Fruit fly (Drosophila melanogaster) whole organism, embryonic: ENCODE data around the gene Hsp83.

Experiments
- B-H2 ChIP-seq: fragments of 200-800 bp; sonication (Bioruptor generic); optimal IDR thresholded peaks from 2 replicates; lab custom pipeline; 2018; ENCODE audit warnings: missing biosample characterization, mild to moderate bottlenecking, missing genetic modification characterization
- BEAF-32 ChIP-seq: fragments of 200-800 bp; sonication (Bioruptor generic); optimal IDR thresholded peaks from 3 replicates; lab custom pipeline; 2017; ENCODE audit warnings: missing biosample characterization, missing genetic modification characterization, mild to moderate bottlenecking, moderate library complexity, missing genetic modification reagents
- CG10462 ChIP-seq: fragments of 200-800 bp; sonication (Bioruptor generic); optimal IDR thresholded peaks from 2 replicates; lab custom pipeline; 2016; ENCODE audit warnings: missing biosample characterization, missing genetic modification characterization
- CG1233 ChIP-seq: fragments of 200-800 bp; sonication (Bioruptor generic); optimal IDR thresholded peaks from 4 replicates; lab custom pipeline; 2018; ENCODE audit warnings: missing biosample characterization, mild to moderate bottlenecking, missing genetic modification characterization
- CG12659 ChIP-seq: fragments of 200-800 bp; sonication (Bioruptor generic); optimal IDR thresholded peaks from 3 replicates; lab custom pipeline; 2017; ENCODE audit warnings: mild to moderate bottlenecking, missing biosample characterization, missing genetic modification reagents, missing genetic modification characterization
- CG15073 ChIP-seq: fragments of 200-800 bp; sonication (Bioruptor generic); optimal IDR thresholded peaks from 2 replicates; lab custom pipeline; 2016; ENCODE audit warnings: missing biosample characterization, missing genetic modification characterization
- CG17361 ChIP-seq: fragments of 200-800 bp; sonication (Bioruptor generic); IDR thresholded peaks from 3 replicates; pipeline ENCODE4 v1.3.6; 2022; ENCODE audit warnings: missing biosample characterization, missing genetic modification characterization
- CG17385 ChIP-seq: fragments of 200-800 bp; sonication (Bioruptor generic); optimal IDR thresholded peaks from 3 replicates; lab custom pipeline; 2018; ENCODE audit warnings: missing biosample characterization, mild to moderate bottlenecking, missing genetic modification characterization
- CG2875 ChIP-seq: fragments of 200-800 bp; sonication (Bioruptor generic); optimal IDR thresholded peaks from 2 replicates; lab custom pipeline; 2017; ENCODE audit warnings: missing biosample characterization, mild to moderate bottlenecking, missing genetic modification characterization, missing genetic modification reagents
- CG31441 ChIP-seq: fragments of 200-800 bp; sonication (Bioruptor generic); IDR thresholded peaks from 2 replicates; pipeline ENCODE4 v1.3.6; 2022; ENCODE audit warnings: missing biosample characterization, missing genetic modification characterization
- CG3995 ChIP-seq: fragments of 200-800 bp; sonication (Bioruptor generic); optimal IDR thresholded peaks from 3 replicates; lab custom pipeline; 2016; ENCODE audit warnings: missing biosample characterization, missing genetic modification characterization
- CG4854 ChIP-seq: fragments of 200-800 bp; sonication (Bioruptor generic); optimal IDR thresholded peaks from 2 replicates; lab custom pipeline; 2016; ENCODE audit warnings: missing biosample characterization, missing genetic modification characterization, inconsistent platforms
- CG7928 ChIP-seq: fragments of 200-800 bp; sonication (Bioruptor generic); optimal IDR thresholded peaks from 2 replicates; lab custom pipeline; 2017; ENCODE audit warnings: missing biosample characterization, mild to moderate bottlenecking, missing genetic modification characterization
- CG7963 ChIP-seq: fragments of 200-800 bp; sonication (Bioruptor generic); IDR thresholded peaks from 3 replicates; pipeline ENCODE4 v1.3.6; 2022; ENCODE audit warnings: missing biosample characterization, missing genetic modification characterization; ENCODE audit not compliant: partially characterized antibody
- CG8089 ChIP-seq: fragments of 200-800 bp; sonication (Bioruptor generic); optimal IDR thresholded peaks from 3 replicates; lab custom pipeline; 2016; ENCODE audit warnings: missing biosample characterization, missing genetic modification characterization
- CG8290 ChIP-seq, 3 experiments: fragments of 200-800 bp; sonication (Bioruptor generic); optimal IDR thresholded peaks; 2 replicates each; lab custom pipeline; 2016 to 2019; ENCODE audit warnings: missing biosample characterization in 3 of 3, missing genetic modification characterization in 3 of 3, mild to moderate bottlenecking in 2 of 3, moderate library complexity in 1 of 3
- CG8388 ChIP-seq: fragments of 200-800 bp; sonication (Bioruptor generic); optimal IDR thresholded peaks from 2 replicates; lab custom pipeline; 2019; ENCODE audit warnings: missing biosample characterization, mild to moderate bottlenecking, missing genetic modification characterization, moderate library complexity
- CG9797 ChIP-seq: fragments of 200-800 bp; sonication (Bioruptor generic); optimal IDR thresholded peaks from 3 replicates; lab custom pipeline; 2018; ENCODE audit warnings: missing biosample characterization, mild to moderate bottlenecking, missing genetic modification characterization
- Dref ChIP-seq: fragments of 200-800 bp; sonication (Bioruptor generic); IDR thresholded peaks from 2 replicates; pipeline ENCODE4 v1.3.6; 2022; ENCODE audit warnings: missing biosample characterization, missing genetic modification characterization
- Drgx ChIP-seq: fragments of 200-800 bp; sonication (Bioruptor generic); IDR thresholded peaks from 2 replicates; pipeline ENCODE4 v1.3.6; 2022; ENCODE audit warnings: missing biosample characterization, missing genetic modification characterization
- E2f2 ChIP-seq: fragments of 200-800 bp; sonication (Bioruptor generic); IDR thresholded peaks from 2 replicates; pipeline ENCODE4 v1.3.6; 2022; ENCODE audit warnings: missing biosample characterization, missing genetic modification characterization
- Fer2 ChIP-seq: fragments of 200-800 bp; sonication (Bioruptor generic); optimal IDR thresholded peaks from 2 replicates; lab custom pipeline; 2018; ENCODE audit warnings: missing biosample characterization, mild to moderate bottlenecking, missing genetic modification characterization, moderate library complexity
- HHEX ChIP-seq: fragments of 200-800 bp; sonication (Bioruptor generic); optimal IDR thresholded peaks from 3 replicates; lab custom pipeline; 2017; ENCODE audit warnings: missing biosample characterization, mild to moderate bottlenecking, missing genetic modification characterization, missing genetic modification reagents
- Hmr ChIP-seq: fragments of 200-800 bp; sonication (Bioruptor generic); optimal IDR thresholded peaks from 3 replicates; lab custom pipeline; 2017; ENCODE audit warnings: mild to moderate bottlenecking, missing biosample characterization, missing genetic modification reagents, missing genetic modification characterization
- Hmx ChIP-seq: fragments of 200-800 bp; sonication (Bioruptor generic); optimal IDR thresholded peaks from 2 replicates; lab custom pipeline; 2016; ENCODE audit warnings: missing biosample characterization, missing genetic modification characterization
- NfI ChIP-seq: fragments of 200-800 bp; sonication (Bioruptor generic); optimal IDR thresholded peaks from 3 replicates; lab custom pipeline; 2018; ENCODE audit warnings: missing biosample characterization, mild to moderate bottlenecking, missing genetic modification characterization, moderate library complexity
- Poxn ChIP-seq: fragments of 200-800 bp; sonication (Bioruptor generic); IDR thresholded peaks from 2 replicates; pipeline ENCODE4 v1.3.6; 2022; ENCODE audit warnings: missing biosample characterization, missing genetic modification characterization
- Side ChIP-seq: fragments of 200-800 bp; sonication (Bioruptor generic); optimal IDR thresholded peaks from 2 replicates; lab custom pipeline; 2016; ENCODE audit warnings: missing biosample characterization, missing genetic modification characterization
- Tbp ChIP-seq: fragments of >200 bp; optimal IDR thresholded peaks from 2 replicates; lab custom pipeline; 2018; ENCODE audit warnings: missing biosample characterization, missing genetic modification characterization
- Trl ChIP-seq, 3 experiments: fragments of >200 bp in 2 of 3; fragments of 200-800 bp in 1 of 3; sonication (Bioruptor generic) in 1 of 3; optimal IDR thresholded peaks; 2 replicates in 1 of 3; 3 replicates in 2 of 3; lab custom pipeline; 2016 to 2017; ENCODE audit warnings: missing biosample characterization in 1 of 3, missing genetic modification characterization in 1 of 3
- YL-1 ChIP-seq: fragments of 200-800 bp; sonication (Bioruptor generic); optimal IDR thresholded peaks from 3 replicates; lab custom pipeline; 2017; ENCODE audit warnings: missing biosample characterization, mild to moderate bottlenecking, missing genetic modification characterization
- al ChIP-seq: fragments of 200-800 bp; sonication (Bioruptor generic); IDR thresholded peaks from 2 replicates; pipeline ENCODE4 v1.3.6; 2022; ENCODE audit warnings: missing biosample characterization, missing genetic modification characterization
- ara ChIP-seq: fragments of 200-800 bp; sonication (Bioruptor generic); IDR thresholded peaks from 2 replicates; pipeline ENCODE4 v1.3.6; 2022; ENCODE audit warnings: missing biosample characterization, missing genetic modification characterization
- chn ChIP-seq: fragments of 200-800 bp; sonication (Bioruptor generic); optimal IDR thresholded peaks from 2 replicates; lab custom pipeline; 2016; ENCODE audit warnings: missing biosample characterization, missing genetic modification characterization
- croc ChIP-seq: fragments of 200-800 bp; sonication (Bioruptor generic); conservative IDR thresholded peaks from 3 replicates; pipeline ENCODE4 v1.3.6; 2022; ENCODE audit warnings: missing biosample characterization, missing genetic modification characterization
- dmrt11E ChIP-seq: fragments of 200-800 bp; sonication (Bioruptor generic); optimal IDR thresholded peaks from 3 replicates; lab custom pipeline; 2018; ENCODE audit warnings: missing biosample characterization, mild to moderate bottlenecking, missing genetic modification characterization, moderate library complexity
- dysf ChIP-seq: fragments of 200-800 bp; sonication (Bioruptor generic); IDR thresholded peaks from 3 replicates; pipeline ENCODE4 v1.3.6; 2022; ENCODE audit warnings: missing biosample characterization, missing genetic modification characterization
- fu2 ChIP-seq: fragments of 200-800 bp; sonication (Bioruptor generic); optimal IDR thresholded peaks from 2 replicates; lab custom pipeline; 2016; ENCODE audit warnings: missing biosample characterization, missing genetic modification characterization
- gfzf ChIP-seq: fragments of 200-800 bp; sonication (Bioruptor generic); optimal IDR thresholded peaks from 2 replicates; lab custom pipeline; 2016; ENCODE audit warnings: missing biosample characterization, mild to moderate bottlenecking, missing genetic modification characterization, moderate library complexity
- grau ChIP-seq: fragments of 200-800 bp; optimal IDR thresholded peaks from 3 replicates; lab custom pipeline; 2019; ENCODE audit warnings: missing biosample characterization, mild to moderate bottlenecking, missing genetic modification characterization, moderate library complexity
- hb ChIP-seq: fragments of 200-800 bp; sonication (Bioruptor generic); IDR thresholded peaks from 3 replicates; pipeline ENCODE4 v1.3.6; 2022; ENCODE audit warnings: missing biosample characterization, missing genetic modification characterization; ENCODE audit not compliant: partially characterized antibody
- jumu ChIP-seq: fragments of 200-800 bp; sonication (Bioruptor generic); optimal IDR thresholded peaks from 3 replicates; lab custom pipeline; 2016; ENCODE audit warnings: missing biosample characterization, missing genetic modification characterization
- kah ChIP-seq: fragments of 200-800 bp; sonication (Bioruptor generic); optimal IDR thresholded peaks from 2 replicates; lab custom pipeline; 2018; ENCODE audit warnings: missing biosample characterization, mild to moderate bottlenecking, missing genetic modification characterization
- ken ChIP-seq: fragments of 200-800 bp; sonication (Bioruptor generic); IDR thresholded peaks from 3 replicates; pipeline ENCODE4 v1.3.6; 2022; ENCODE audit warnings: missing biosample characterization, missing genetic modification characterization
- sens-2 ChIP-seq: fragments of 200-800 bp; sonication (Bioruptor generic); IDR thresholded peaks from 2 replicates; pipeline ENCODE4 v1.3.6; 2022; ENCODE audit warnings: missing biosample characterization, missing genetic modification characterization
- trem ChIP-seq: fragments of 200-800 bp; optimal IDR thresholded peaks from 3 replicates; lab custom pipeline; 2019; ENCODE audit warnings: missing biosample characterization, mild to moderate bottlenecking, missing genetic modification characterization, moderate library complexity
- vnd ChIP-seq: fragments of 200-800 bp; sonication (Bioruptor generic); IDR thresholded peaks from 3 replicates; pipeline ENCODE4 v1.3.6; 2022; ENCODE audit warnings: missing biosample characterization, missing genetic modification characterization; ENCODE audit not compliant: partially characterized antibody
- zen2 ChIP-seq: fragments of 200-800 bp; sonication (Bioruptor generic); IDR thresholded peaks from 3 replicates; pipeline ENCODE4 v1.3.6; 2022; ENCODE audit warnings: missing biosample characterization, missing genetic modification characterization; ENCODE audit not compliant: partially characterized antibody

Gene Hsp83

dm6 chr3L:3224740-3225719, 32.3 kb downstream of the Hsp83 start, which contains the start of gene Larp4B (continued):
- peak; percentile 13 for TF ChIP-seq chn (GFP tag; lab: Kevin White, UChicago)
- TF ChIP-seq Poxn (GFP tag; lab: Robert Waterston, UW): no peak
- peak; percentile 41 for TF ChIP-seq CG7928 (GFP tag; lab: Kevin White, UChicago)
- TF ChIP-seq E2f2 (GFP tag; lab: Robert Waterston, UW): peak; percentile 79
- TF ChIP-seq vnd (GFP tag; lab: Robert Waterston, UW): peak; percentile 71
- TF ChIP-seq Trl (optimal IDR thresholded peaks at IDR 0.05; lab: Kevin White, UChicago): no peak
- TF ChIP-seq Trl (GFP tag; optimal IDR thresholded peaks at IDR 0.05; lab: Kevin White, UChicago): no peak
- peak; percentile 98 for TF ChIP-seq gfzf (GFP tag; lab: Kevin White, UChicago)
- no peak for TF ChIP-seq sens-2 (GFP tag; lab: Robert Waterston, UW)
- peak; percentile 82 for TF ChIP-seq CG9797 (GFP tag; lab: Kevin White, UChicago)
- no peak for TF ChIP-seq CG1233 (GFP tag; lab: Kevin White, UChicago)
- no peak for TF ChIP-seq Hmx (GFP tag; lab: Kevin White, UChicago)
- no peak for TF ChIP-seq Drgx (GFP tag; lab: Robert Waterston, UW)
- no peak for TF ChIP-seq ara (GFP tag; lab: Robert Waterston, UW)
- TF ChIP-seq Dref (GFP tag; lab: Robert Waterston, UW): peak; percentile 59
- TF ChIP-seq CG8388 (GFP tag; lab: Kevin White, UChicago): no peak
- no peak for TF ChIP-seq CG15073 (GFP tag; lab: Kevin White, UChicago)
- TF ChIP-seq Fer2 (tag; lab: Kevin White, UChicago): no peak
- no peak for TF ChIP-seq CG8089 (GFP tag; lab: Kevin White, UChicago)
- TF ChIP-seq YL-1: peak; percentile 40
- TF ChIP-seq al (GFP tag; lab: Robert Waterston, UW): no peak
- TF ChIP-seq CG31441 (GFP tag; lab: Robert Waterston, UW): no peak
- no peak for TF ChIP-seq dysf (GFP tag; lab: Robert Waterston, UW)
- TF ChIP-seq kah (GFP tag; lab: Kevin White, UChicago): peak; percentile 94
- peak; percentile 8 for TF ChIP-seq fu2 (GFP tag; lab: Kevin White, UChicago)
- no peak for TF ChIP-seq Tbp
- peak; percentile 21 for TF ChIP-seq NfI (GFP tag; lab: Kevin White, UChicago)
- peak; percentile 38 for TF ChIP-seq grau
- TF ChIP-seq ken (GFP tag; lab: Robert Waterston, UW): no peak
- peak; percentile 4 for TF ChIP-seq jumu (GFP tag; lab: Kevin White, UChicago)
- TF ChIP-seq CG7963 (GFP tag; lab: Robert Waterston, UW): no peak
- TF ChIP-seq dmrt11E: no peak
- TF ChIP-seq zen2 (GFP tag; lab: Robert Waterston, UW): 0 out of 3 replicates have a peak, but pooled peaks have one; percentile 39
- peak; percentile 27 for TF ChIP-seq CG12659 (GFP tag; lab: Kevin White, UChicago)
- TF ChIP-seq CG17385 (GFP tag; lab: Kevin White, UChicago): no peak
- peak; percentile 4 for TF ChIP-seq CG8290 (GFP tag; optimal IDR thresholded peaks at IDR 0.05; lab: Kevin White, UChicago)
- TF ChIP-seq CG8290 (tag; optimal IDR thresholded peaks at IDR 0.05; lab: Kevin White, UChicago): no peak
- TF ChIP-seq croc (GFP tag; lab: Robert Waterston, UW): no peak
- no peak for TF ChIP-seq hb (GFP tag; lab: Robert Waterston, UW)
- TF ChIP-seq CG2875 (GFP tag; lab: Kevin White, UChicago): no peak
- TF ChIP-seq CG10462 (GFP tag; lab: Kevin White, UChicago): no peak
- TF ChIP-seq trem (tag; lab: Kevin White, UChicago): peak; percentile 75
- TF ChIP-seq B-H2 (GFP tag; lab: Kevin White, UChicago): peak; percentile 28
- TF ChIP-seq Side: no peak
- TF ChIP-seq CG17361: no peak
- peak; percentile 41 for TF ChIP-seq Hmr (GFP tag; lab: Kevin White, UChicago)
- TF ChIP-seq CG4854: no peak
- peak; percentile 73 for TF ChIP-seq CG3995
- TF ChIP-seq HHEX (GFP tag; lab: Kevin White, UChicago): no peak
- peak; percentile 83 for TF ChIP-seq BEAF-32 (GFP tag; lab: Kevin White, UChicago)
